Worm (Caenorhabditis elegans): ENCODE results near the gene obr-2.

- TF ChIP-seq ceh-83 (GFP tag; optimal IDR thresholded peaks at IDR 0.05) (no peak), mep-1 (tag; optimal IDR thresholded peaks at IDR 0.05) (no peak), nhr-237 (tag; optimal IDR thresholded peaks at IDR 0.05) (no peak), pha-4 (tag; optimal IDR thresholded peaks at IDR 0.05) (no peak), elt-3 (tag; optimal IDR thresholded peaks at IDR 0.05) (no peak), nhr-28 (tag; optimal IDR thresholded peaks at IDR 0.05) (no peak), nhr-76 (tag; optimal IDR thresholded peaks at IDR 0.05) (no peak), unc-39 (tag; optimal IDR thresholded peaks at IDR 0.05) (no peak)
Observed at ce11 chrV:14993620-14994019, 20.4 kb downstream of the obr-2 start, which contains the start of gene fil-1.
